Worm (Caenorhabditis elegans): ENCODE results near the gene cku-80.

DNA sequence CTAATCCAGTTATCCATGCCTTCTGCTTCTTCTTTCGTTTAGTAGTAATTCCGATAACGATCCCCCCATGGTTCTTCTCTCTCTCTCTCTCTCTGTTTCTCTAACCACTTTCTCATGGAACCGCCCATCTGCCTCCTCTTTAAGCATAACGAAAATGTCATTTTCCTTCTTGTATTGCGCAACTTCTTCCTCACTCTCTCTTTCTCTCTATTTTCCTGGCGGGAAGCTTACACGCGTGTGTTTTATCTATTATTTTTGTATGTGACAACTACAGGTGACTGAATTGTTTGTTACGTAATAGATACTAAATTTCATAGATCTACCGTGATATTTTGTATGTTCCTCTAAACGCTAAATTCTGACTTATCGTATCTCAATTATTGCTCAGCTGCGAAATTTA is 29.2 kb upstream of the cku-80 start:
- no peak for TF ChIP-seq med-1 (GFP tag; optimal IDR thresholded peaks at IDR 0.05; ENCODE audit: insufficient read depth)
- TF ChIP-seq flt-1 (GFP tag; IDR thresholded peaks at IDR 0.05): no peak
- TF ChIP-seq klf-2 (GFP tag; conservative IDR thresholded peaks at IDR 0.05): no peak
- no peak for TF ChIP-seq ztf-29 (GFP tag; IDR thresholded peaks at IDR 0.05)
- TF ChIP-seq cog-1 (tag; optimal IDR thresholded peaks at IDR 0.05): no peak
